ENCODE assay signal across 4 worm cellular contexts in the genomic region with DNA sequence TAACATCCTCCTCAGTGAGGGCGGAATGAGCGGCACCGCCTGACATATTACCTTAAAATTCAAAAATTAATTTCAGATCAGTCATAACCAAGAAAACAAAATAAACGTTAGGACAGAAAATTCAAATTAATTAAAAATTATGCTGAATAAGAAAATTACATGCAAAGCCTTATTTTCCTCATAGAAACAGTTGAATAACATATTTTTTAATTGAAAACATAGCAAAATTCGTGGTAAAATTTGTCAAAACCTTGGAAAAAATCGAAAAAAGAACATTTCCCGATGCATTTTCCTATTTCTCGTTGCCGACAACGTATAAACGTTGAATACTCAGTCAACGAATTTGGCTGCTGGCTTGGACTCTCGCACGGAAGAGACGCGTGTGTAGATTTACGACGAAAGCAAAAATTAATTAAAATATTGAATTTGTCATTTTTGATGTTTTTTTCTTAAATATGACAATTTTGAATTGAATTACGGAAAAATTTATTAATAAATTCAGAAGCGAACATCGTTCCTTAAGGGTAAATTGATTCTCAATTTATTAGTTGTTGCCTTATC.
TF ChIP-seq lines count a peak whose summit lies in the region.

A gene (minus strand): TSS at position 51 of the 561 bp plus-strand sequence.
A gene (plus strand): TSS at position 424 of the 561 bp plus-strand sequence.

TF ChIP-seq in whole organism, L2 larva, 48 proteins besides CTCF, POLR2A, EP300 and RAD21 (continued from another document):
- no peak for TF ChIP-seq elt-1 (tag; optimal IDR thresholded peaks at IDR 0.05; lab: Kevin White, UChicago)
- TF ChIP-seq zag-1 (tag; optimal IDR thresholded peaks at IDR 0.05; lab: Kevin White, UChicago), result peak; percentile 27
- peak; percentile 91 for TF ChIP-seq nhr-6 (tag; optimal IDR thresholded peaks at IDR 0.05; lab: Kevin White, UChicago)
- peak; percentile 94 for TF ChIP-seq lin-13 (GFP tag; optimal IDR thresholded peaks at IDR 0.05; lab: Kevin White, UChicago)
- peak; percentile 95 for TF ChIP-seq nhr-25 (tag; optimal IDR thresholded peaks at IDR 0.05; lab: Kevin White, UChicago)
- TF ChIP-seq sma-3 (GFP tag; optimal IDR thresholded peaks at IDR 0.05; lab: Kevin White, UChicago), result peak; percentile 95
- TF ChIP-seq mab-5 (tag; optimal IDR thresholded peaks at IDR 0.05; lab: Kevin White, UChicago), result peak; percentile 85
- TF ChIP-seq sma-9 (GFP tag; optimal IDR thresholded peaks at IDR 0.05; lab: Kevin White, UChicago), result peak; percentile 89
- no peak for TF ChIP-seq sma-9 (tag; optimal IDR thresholded peaks at IDR 0.05; lab: Kevin White, UChicago)
- TF ChIP-seq gmeb-1 (tag; optimal IDR thresholded peaks at IDR 0.05; lab: Kevin White, UChicago), result peak; percentile 93
- TF ChIP-seq F13H6.1 (tag; optimal IDR thresholded peaks at IDR 0.05; lab: Kevin White, UChicago), result peak; percentile 86
- TF ChIP-seq snpc-4 (tag; optimal IDR thresholded peaks at IDR 0.05; lab: Kevin White, UChicago), result peak; percentile 44
- peak; percentile 79 for TF ChIP-seq skn-1 (tag; optimal IDR thresholded peaks at IDR 0.05; lab: Kevin White, UChicago)
- no peak for TF ChIP-seq nhr-23 (tag; optimal IDR thresholded peaks at IDR 0.05; lab: Kevin White, UChicago)
- TF ChIP-seq ZK546.5 (tag; optimal IDR thresholded peaks at IDR 0.05; lab: Kevin White, UChicago), result peak; percentile 73
- no peak for TF ChIP-seq unc-39 (tag; optimal IDR thresholded peaks at IDR 0.05; lab: Kevin White, UChicago)
- TF ChIP-seq ztf-1 (GFP tag; conservative IDR thresholded peaks at IDR 0.05; lab: Robert Waterston, UW), result no peak
- TF ChIP-seq ceh-16 (tag; optimal IDR thresholded peaks at IDR 0.05; lab: Kevin White, UChicago), result peak; percentile 68
- peak; percentile 94 for TF ChIP-seq crh-2 (tag; optimal IDR thresholded peaks at IDR 0.05; lab: Kevin White, UChicago)
- TF ChIP-seq blmp-1 (tag; optimal IDR thresholded peaks at IDR 0.05; lab: Kevin White, UChicago; ENCODE audit: insufficient read depth), result peak; percentile 69
- TF ChIP-seq unc-62 (GFP tag; optimal IDR thresholded peaks at IDR 0.05; lab: Kevin White, UChicago), result peak; percentile 28
- peak; percentile 97 for TF ChIP-seq unc-55 (GFP tag; optimal IDR thresholded peaks at IDR 0.05; lab: Kevin White, UChicago)
TF ChIP-seq in whole organism, L2 larva: peak in this region for 31.

TF ChIP-seq in whole organism, L4 larva, 104 proteins besides CTCF, POLR2A, EP300 and RAD21 (continued from another document and continues in another):
- peak; percentile 97 for TF ChIP-seq dve-1 (tag; optimal IDR thresholded peaks at IDR 0.05; lab: Kevin White, UChicago; ENCODE audit: insufficient read depth)
- TF ChIP-seq lin-1 (GFP tag; IDR thresholded peaks at IDR 0.05; lab: Robert Waterston, UW), result no peak
- TF ChIP-seq arid-1 (GFP tag; conservative IDR thresholded peaks at IDR 0.05; lab: Robert Waterston, UW), result peak; percentile 57
- peak; percentile 80 for TF ChIP-seq spr-1 (tag; optimal IDR thresholded peaks at IDR 0.05; lab: Kevin White, UChicago)
- peak; percentile 77 for TF ChIP-seq zfp-2 (tag; optimal IDR thresholded peaks at IDR 0.05; lab: Kevin White, UChicago)
- TF ChIP-seq lin-38 (GFP tag; IDR thresholded peaks at IDR 0.05; lab: Robert Waterston, UW), result peak; percentile 87
- peak; percentile 61; the same call in 1 of the 2 replicates for TF ChIP-seq ctbp-1 (GFP tag; IDR thresholded peaks at IDR 0.05; lab: Robert Waterston, UW)
- peak; percentile 81 for TF ChIP-seq nhr-25 (tag; optimal IDR thresholded peaks at IDR 0.05; lab: Kevin White, UChicago; ENCODE audit: borderline replicate concordance, insufficient read depth)
- TF ChIP-seq nhr-28 (tag; optimal IDR thresholded peaks at IDR 0.05; lab: Kevin White, UChicago), result peak; percentile 83
- TF ChIP-seq vab-7 (GFP tag; IDR thresholded peaks at IDR 0.05; lab: Robert Waterston, UW), result 0 out of 2 replicates have a peak, but pooled peaks have one; percentile 38
- no peak for TF ChIP-seq skn-1 (tag; optimal IDR thresholded peaks at IDR 0.05; lab: Kevin White, UChicago)
- peak; percentile 92 for TF ChIP-seq nhr-11 (tag; optimal IDR thresholded peaks at IDR 0.05; lab: Kevin White, UChicago)
- TF ChIP-seq ces-1 (GFP tag; optimal IDR thresholded peaks at IDR 0.05; lab: Kevin White, UChicago), result peak; percentile 68
- TF ChIP-seq nhr-77 (tag; optimal IDR thresholded peaks at IDR 0.05; lab: Kevin White, UChicago), result peak; percentile 97
- peak; percentile 37; the same call in 1 of the 2 replicates for TF ChIP-seq pha-4 (GFP tag; IDR thresholded peaks at IDR 0.05; lab: Robert Waterston, UW)
- peak; percentile 68 for TF ChIP-seq pha-4 (tag; optimal IDR thresholded peaks at IDR 0.05; lab: Kevin White, UChicago)
- no peak for TF ChIP-seq pqm-1 (tag; optimal IDR thresholded peaks at IDR 0.05; lab: Kevin White, UChicago)
- peak; percentile 77 for TF ChIP-seq dmd-6 (GFP tag; IDR thresholded peaks at IDR 0.05; lab: Robert Waterston, UW)
- peak; percentile 95 for TF ChIP-seq mep-1 (tag; optimal IDR thresholded peaks at IDR 0.05; lab: Kevin White, UChicago)
- TF ChIP-seq T20F7.1 (GFP tag; optimal IDR thresholded peaks at IDR 0.05; lab: Kevin White, UChicago), result peak; percentile 89
- no peak for TF ChIP-seq snpc-1.2 (GFP tag; IDR thresholded peaks at IDR 0.05; lab: Robert Waterston, UW)
- peak; percentile 93 for TF ChIP-seq dpl-1 (GFP tag; optimal IDR thresholded peaks at IDR 0.05; lab: Kevin White, UChicago)
- TF ChIP-seq daf-12 (tag; optimal IDR thresholded peaks at IDR 0.05; lab: Kevin White, UChicago), result no peak
- TF ChIP-seq zfp-3 (GFP tag; conservative IDR thresholded peaks at IDR 0.05; lab: Robert Waterston, UW), result peak; percentile 53
- peak; percentile 95 for TF ChIP-seq mes-2 (tag; optimal IDR thresholded peaks at IDR 0.05; lab: Kevin White, UChicago; ENCODE audit: poor library complexity, severe bottlenecking)
- peak; percentile 75 for TF ChIP-seq duxl-1 (tag; optimal IDR thresholded peaks at IDR 0.05; lab: Kevin White, UChicago; ENCODE audit: poor library complexity)
- peak; percentile 88 for TF ChIP-seq fkh-10 (GFP tag; optimal IDR thresholded peaks at IDR 0.05; lab: Kevin White, UChicago)
- TF ChIP-seq nhr-48 (tag; optimal IDR thresholded peaks at IDR 0.05; lab: Kevin White, UChicago), result peak; percentile 46
- peak; percentile 99 for TF ChIP-seq aha-1 (tag; lab: Kevin White, UChicago)
- peak; percentile 26 for TF ChIP-seq lin-15B (tag; optimal IDR thresholded peaks at IDR 0.05; lab: Kevin White, UChicago)
- peak in 1 of 2 experiments; percentile 5 for TF ChIP-seq unc-62 (GFP tag; optimal IDR thresholded peaks at IDR 0.05 in 1 of 2; lab: Kevin White, UChicago)
- TF ChIP-seq unc-62 (tag; optimal IDR thresholded peaks at IDR 0.05; lab: Kevin White, UChicago), result no peak
- peak; percentile 84 for TF ChIP-seq lin-13 (GFP tag; optimal IDR thresholded peaks at IDR 0.05; lab: Kevin White, UChicago)

TF ChIP-seq in whole organism, late embryonic, 69 proteins besides CTCF, POLR2A, EP300 and RAD21 (continued from another document and continues in another):
- no peak for TF ChIP-seq pqm-1 (tag; optimal IDR thresholded peaks at IDR 0.05; lab: Kevin White, UChicago)
- TF ChIP-seq ets-4 (tag; optimal IDR thresholded peaks at IDR 0.05; lab: Kevin White, UChicago), result peak; percentile 70
- TF ChIP-seq sox-4 (tag; optimal IDR thresholded peaks at IDR 0.05; lab: Kevin White, UChicago), result no peak
- TF ChIP-seq fax-1 (tag; optimal IDR thresholded peaks at IDR 0.05; lab: Kevin White, UChicago), result no peak
- TF ChIP-seq ztf-16 (tag; optimal IDR thresholded peaks at IDR 0.05; lab: Kevin White, UChicago), result no peak
- TF ChIP-seq gmeb-2 (tag; optimal IDR thresholded peaks at IDR 0.05; lab: Kevin White, UChicago), result no peak
- peak; percentile 4 for TF ChIP-seq unc-86 (tag; optimal IDR thresholded peaks at IDR 0.05; lab: Kevin White, UChicago)
- no peak for TF ChIP-seq pha-4 (tag; optimal IDR thresholded peaks at IDR 0.05; lab: Kevin White, UChicago)
- no peak for TF ChIP-seq ceh-45 (GFP tag; IDR thresholded peaks at IDR 0.05; lab: Robert Waterston, UW)
- no peak for TF ChIP-seq lin-11 (tag; optimal IDR thresholded peaks at IDR 0.05; lab: Kevin White, UChicago)
- TF ChIP-seq C38D4.7 (GFP tag; optimal IDR thresholded peaks at IDR 0.05; lab: Kevin White, UChicago), result no peak
- TF ChIP-seq sox-2 (GFP tag; IDR thresholded peaks at IDR 0.05; lab: Robert Waterston, UW), result no peak
- no peak for TF ChIP-seq syd-9 (tag; optimal IDR thresholded peaks at IDR 0.05; lab: Kevin White, UChicago)
- no peak for TF ChIP-seq elt-4 (tag; optimal IDR thresholded peaks at IDR 0.05; lab: Kevin White, UChicago)
- no peak for TF ChIP-seq dmd-4 (tag; optimal IDR thresholded peaks at IDR 0.05; lab: Kevin White, UChicago; ENCODE audit: borderline replicate concordance)
- TF ChIP-seq madf-2 (tag; optimal IDR thresholded peaks at IDR 0.05; lab: Kevin White, UChicago), result no peak
- peak; percentile 68 for TF ChIP-seq ceh-18 (tag; optimal IDR thresholded peaks at IDR 0.05; lab: Kevin White, UChicago)
- no peak for TF ChIP-seq che-1 (tag; optimal IDR thresholded peaks at IDR 0.05; lab: Kevin White, UChicago)
- TF ChIP-seq ceh-24 (tag; optimal IDR thresholded peaks at IDR 0.05; lab: Kevin White, UChicago), result no peak
- peak; percentile 9 for TF ChIP-seq tbx-7 (tag; optimal IDR thresholded peaks at IDR 0.05; lab: Kevin White, UChicago)
- peak; percentile 70 for TF ChIP-seq ceh-14 (tag; optimal IDR thresholded peaks at IDR 0.05; lab: Kevin White, UChicago)
- no peak for TF ChIP-seq zip-5 (tag; optimal IDR thresholded peaks at IDR 0.05; lab: Kevin White, UChicago)
- TF ChIP-seq ahr-1 (tag; optimal IDR thresholded peaks at IDR 0.05; lab: Kevin White, UChicago), result no peak
- TF ChIP-seq elt-2 (tag; optimal IDR thresholded peaks at IDR 0.05; lab: Kevin White, UChicago), result peak; percentile 33
- TF ChIP-seq hlh-15 (tag; optimal IDR thresholded peaks at IDR 0.05; lab: Kevin White, UChicago), result no peak
- TF ChIP-seq hlh-30 (tag; optimal IDR thresholded peaks at IDR 0.05; lab: Kevin White, UChicago; ENCODE audit: insufficient read depth), result peak; percentile 19
- peak; percentile 96 for TF ChIP-seq unc-42 (tag; optimal IDR thresholded peaks at IDR 0.05; lab: Kevin White, UChicago)
- peak; percentile 1 for TF ChIP-seq ceh-2 (tag; optimal IDR thresholded peaks at IDR 0.05; lab: Kevin White, UChicago)
- TF ChIP-seq fkh-6 (tag; optimal IDR thresholded peaks at IDR 0.05; lab: Kevin White, UChicago), result no peak
- TF ChIP-seq mec-3 (tag; optimal IDR thresholded peaks at IDR 0.05; lab: Kevin White, UChicago; ENCODE audit: borderline replicate concordance), result no peak
- TF ChIP-seq ref-2 (tag; optimal IDR thresholded peaks at IDR 0.05; lab: Kevin White, UChicago), result peak; percentile 29
- TF ChIP-seq unc-55 (GFP tag; optimal IDR thresholded peaks at IDR 0.05; lab: Kevin White, UChicago), result peak; percentile 57
- no peak for TF ChIP-seq nhr-232 (tag; optimal IDR thresholded peaks at IDR 0.05; lab: Kevin White, UChicago)
- peak; percentile 67 for TF ChIP-seq dve-1 (tag; optimal IDR thresholded peaks at IDR 0.05; lab: Kevin White, UChicago)
- TF ChIP-seq F13H6.1 (tag; optimal IDR thresholded peaks at IDR 0.05; lab: Kevin White, UChicago), result no peak
- TF ChIP-seq Y22D7AL.16 (tag; optimal IDR thresholded peaks at IDR 0.05; lab: Kevin White, UChicago), result no peak
- no peak for TF ChIP-seq pag-3 (tag; optimal IDR thresholded peaks at IDR 0.05; lab: Kevin White, UChicago; ENCODE audit: borderline replicate concordance)
- TF ChIP-seq hlh-6 (tag; optimal IDR thresholded peaks at IDR 0.05; lab: Kevin White, UChicago), result no peak

TF ChIP-seq in whole organism, mixed stage, embryonic, 35 proteins besides CTCF, POLR2A, EP300 and RAD21 (continued from another document):
- TF ChIP-seq unc-62 (GFP tag; optimal IDR thresholded peaks at IDR 0.05; lab: Kevin White, UChicago) (no peak), ceh-83 (GFP tag; optimal IDR thresholded peaks at IDR 0.05; lab: Kevin White, UChicago) (no peak), flh-1 (GFP tag; optimal IDR thresholded peaks at IDR 0.05; lab: Kevin White, UChicago) (no peak), ceh-39 (tag; optimal IDR thresholded peaks at IDR 0.05; lab: Kevin White, UChicago) (peak; percentile 86), nhr-12 (tag; optimal IDR thresholded peaks at IDR 0.05; lab: Kevin White, UChicago) (no peak), drap-1 (GFP tag; optimal IDR thresholded peaks at IDR 0.05; lab: Kevin White, UChicago) (peak; percentile 43), M03D4.4 (tag; optimal IDR thresholded peaks at IDR 0.05; lab: Kevin White, UChicago) (no peak)
TF ChIP-seq in whole organism, mixed stage, embryonic: peak in this region for 12.
